Fruit fly (Drosophila melanogaster): Measurements from ENCODE around the gene Tmem214.

DNA sequence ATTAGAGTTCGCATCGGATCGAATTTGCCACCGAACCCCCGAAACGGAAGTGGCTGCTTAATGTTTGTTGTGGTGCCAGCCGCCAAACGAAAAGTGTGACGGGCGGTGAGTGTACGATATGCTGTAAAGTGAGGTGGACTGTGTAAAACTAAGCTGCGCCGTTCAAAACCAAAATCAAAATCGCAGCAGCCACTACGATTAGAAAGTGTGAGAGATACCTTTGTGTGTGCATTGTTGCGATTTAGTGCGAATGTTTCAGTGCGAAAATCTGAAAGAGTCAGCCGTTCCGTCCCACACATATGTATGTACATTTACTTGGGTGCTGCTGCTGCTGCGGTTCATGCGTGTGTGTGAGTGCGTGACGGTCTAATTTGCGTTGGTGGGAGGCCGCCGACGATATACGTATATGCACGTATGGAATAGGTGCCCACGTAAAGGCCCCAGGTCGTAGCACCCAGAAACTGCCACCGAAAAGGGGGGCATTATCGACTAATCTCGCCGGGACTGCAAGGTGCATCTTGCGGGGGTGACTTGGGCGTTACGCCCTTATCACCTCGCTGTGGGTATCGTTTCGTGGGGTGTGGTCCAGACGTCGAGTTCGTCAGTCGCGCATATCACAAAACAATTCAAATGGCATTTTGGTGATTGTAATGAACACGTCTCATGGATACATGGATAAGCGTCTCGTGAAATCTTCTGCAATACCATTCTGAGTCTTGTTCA lies 7.0 kb upstream of the Tmem214 start:
- TF ChIP-seq pan (optimal IDR thresholded peaks at IDR 0.05) (peak; percentile 46), psq (optimal IDR thresholded peaks at IDR 0.05) (no peak), CG8478 (optimal IDR thresholded peaks at IDR 0.05) (no peak), Dll (optimal IDR thresholded peaks at IDR 0.05) (no peak)
